Fruit fly (Drosophila melanogaster) whole organism, wandering third instar larva: ENCODE measurements around the gene Ten-a.

ENCODE experiments used
- br ChIP-seq: fragments of 200-800 bp; sonication (Bioruptor generic); optimal IDR thresholded peaks from 2 replicates; lab custom pipeline; 2016; ENCODE audit warnings: missing biosample characterization, missing genetic modification characterization
- lola ChIP-seq: fragments of >200 bp; optimal IDR thresholded peaks from 2 replicates; lab custom pipeline; 2017; ENCODE audit warnings: missing biosample characterization, missing genetic modification characterization
- pan ChIP-seq: fragments of >200 bp; optimal IDR thresholded peaks from 2 replicates; lab custom pipeline; 2017
- psq ChIP-seq: fragments of 200-800 bp; sonication (Bioruptor generic); optimal IDR thresholded peaks from 3 replicates; lab custom pipeline; 2017; ENCODE audit warnings: missing biosample characterization, mild to moderate bottlenecking, missing genetic modification characterization, moderate library complexity
- usp ChIP-seq: fragments of >200 bp; optimal IDR thresholded peaks from 2 replicates; lab custom pipeline; 2017; ENCODE audit warnings: missing biosample characterization, missing genetic modification characterization

- TF ChIP-seq br (no peak), lola (no peak), pan (lab: Kevin White, UChicago) (no peak), psq (GFP tag; lab: Kevin White, UChicago) (no peak), usp (GFP tag; lab: Kevin White, UChicago) (no peak)
Observed at dm6 chrX:12059495-12059894, 16.0 kb downstream of the Ten-a start, which contains the start of gene Muc11A.
